Worm (Caenorhabditis elegans) whole organism, L4 larva: ENCODE measurements around the gene kars-1.

Source experiments
- D1046.2 ChIP-seq: fragments of 200-800 bp; sonication (Bioruptor generic); IDR thresholded peaks from 2 replicates; pipeline ENCODE4 v1.3.6; 2022; ENCODE audit warnings: missing genetic modification characterization, missing compliant biosample characterization
- R02D3.7 ChIP-seq: fragments of 150-350 bp; sonication (generic microtip); optimal IDR thresholded peaks from 3 replicates; lab custom pipeline; 2014; ENCODE audit warnings: missing biosample characterization, missing genetic modification characterization
- cey-2 ChIP-seq: sonication (generic microtip); optimal IDR thresholded peaks from 3 replicates; lab custom pipeline; 2017; ENCODE audit warnings: missing genetic modification characterization, mild to moderate bottlenecking, missing compliant biosample characterization, antibody characterized with exemption, borderline replicate concordance; ENCODE audit not compliant: insufficient read depth
- lim-7 ChIP-seq: fragments of 200-800 bp; sonication (Bioruptor generic); IDR thresholded peaks from 2 replicates; pipeline ENCODE4 v1.3.6; 2022; ENCODE audit warnings: missing genetic modification characterization, missing compliant biosample characterization
- lin-38 ChIP-seq: fragments of 200-800 bp; sonication (Bioruptor generic); IDR thresholded peaks from 2 replicates; pipeline ENCODE4 v1.3.6; 2022; ENCODE audit warnings: missing genetic modification reagents, missing genetic modification characterization, missing compliant biosample characterization
- mep-1 ChIP-seq: fragments of 150-350 bp; sonication (generic microtip); optimal IDR thresholded peaks from 3 replicates; lab custom pipeline; 2014; ENCODE audit warnings: missing biosample characterization, missing genetic modification characterization
- nhr-11 ChIP-seq: fragments of 150-350 bp; optimal IDR thresholded peaks from 2 replicates; lab custom pipeline; 2014; ENCODE audit warnings: missing biosample characterization, missing genetic modification characterization
- nhr-28 ChIP-seq: fragments of 150-350 bp; optimal IDR thresholded peaks from 2 replicates; lab custom pipeline; 2014; ENCODE audit warnings: missing biosample characterization, missing genetic modification characterization
- nhr-6 ChIP-seq: fragments of 150-350 bp; optimal IDR thresholded peaks from 2 replicates; lab custom pipeline; 2014; ENCODE audit warnings: missing biosample characterization, missing genetic modification characterization
- nhr-76 ChIP-seq: fragments of 150-350 bp; optimal IDR thresholded peaks from 2 replicates; lab custom pipeline; 2014; ENCODE audit warnings: missing biosample characterization, missing genetic modification characterization
- unc-62 ChIP-seq, 3 experiments: fragments of 150-350 bp in 1 of 3; sonication (generic microtip); optimal IDR thresholded peaks in 2 of 3; peaks in 1 of 3; 1 replicate in 1 of 3; 2 replicates in 2 of 3; lab custom pipeline; 2014 to 2017; ENCODE audit warnings: missing biosample characterization in 3 of 3, missing genetic modification characterization in 3 of 3, missing genetic modification reagents in 3 of 3, missing genotype in 1 of 3
- zag-1 ChIP-seq: fragments of 150-350 bp; optimal IDR thresholded peaks from 2 replicates; lab custom pipeline; 2014; ENCODE audit warnings: missing biosample characterization, missing genetic modification characterization
- zfp-2 ChIP-seq: sonication (generic microtip); optimal IDR thresholded peaks from 2 replicates; lab custom pipeline; 2016; ENCODE audit warnings: mild to moderate bottlenecking, missing genetic modification characterization, missing compliant biosample characterization

ce11 chrII:7050021-7050722 lies 22.0 kb downstream of the kars-1 start, which contains the start of the genes tcer-1 and ZK1127.5:
- TF ChIP-seq zag-1 (tag; lab: Kevin White, UChicago) (no peak), nhr-76 (tag; lab: Kevin White, UChicago) (no peak), D1046.2 (GFP tag; lab: Robert Waterston, UW) (no peak), nhr-28 (peak; percentile 18), lim-7 (GFP tag; lab: Robert Waterston, UW) (no peak), R02D3.7 (tag; lab: Kevin White, UChicago) (no peak), mep-1 (tag; lab: Kevin White, UChicago) (peak; percentile 65), cey-2 (no peak), zfp-2 (no peak), nhr-6 (peak; percentile 44), nhr-11 (no peak), unc-62 (GFP tag; optimal IDR thresholded peaks at IDR 0.05 in 1 of 2; lab: Kevin White, UChicago) (no peak), unc-62 (tag; optimal IDR thresholded peaks at IDR 0.05; lab: Kevin White, UChicago) (no peak), lin-38 (GFP tag; lab: Robert Waterston, UW) (peak; percentile 96)
